Worm (Caenorhabditis elegans): Measurements from ENCODE around the gene fbxb-118.
"Not testable (repeated sequence)": the region's sequence is repeated elsewhere in the genome, so short reads cannot be mapped to it uniquely, and the experiment has no call there.

The fbxb-118 gene

ce11 chrII:4089183-4089582 lies 25.3 kb upstream of the fbxb-118 start (continued):
- TF ChIP-seq unc-62 (GFP tag; optimal IDR thresholded peaks at IDR 0.05) (no peak), ceh-40 (GFP tag; IDR thresholded peaks at IDR 0.05) (no peak)

- TF ChIP-seq attf-3 (GFP tag; conservative IDR thresholded peaks at IDR 0.05) (no peak), egrh-3 (GFP tag; IDR thresholded peaks at IDR 0.05) (peak; percentile 47; the same call in 1 of the 2 replicates), ama-1 (optimal IDR thresholded peaks at IDR 0.05) (no peak), ama-1 (GFP tag; optimal IDR thresholded peaks at IDR 0.05) (no peak), chd-7 (tag; optimal IDR thresholded peaks at IDR 0.05) (no peak), zfh-2 (GFP tag; conservative IDR thresholded peaks at IDR 0.05) (peak; percentile 80)
Observed at ce11 chrII:4085601-4086000, 21.7 kb upstream of the fbxb-118 start.

- no peak for TF ChIP-seq cebp-1 (GFP tag; IDR thresholded peaks at IDR 0.05)
- no peak for TF ChIP-seq cebp-1 (tag; optimal IDR thresholded peaks at IDR 0.05)
- TF ChIP-seq rcor-1 (GFP tag; IDR thresholded peaks at IDR 0.05), result no peak
- TF ChIP-seq akir-1 (GFP tag; optimal IDR thresholded peaks at IDR 0.05), result no peak
- no peak for TF ChIP-seq ccch-3 (GFP tag; optimal IDR thresholded peaks at IDR 0.05)
- no peak for TF ChIP-seq attf-5 (GFP tag; optimal IDR thresholded peaks at IDR 0.05)
Observed at ce11 chrII:4082754-4083153, 18.9 kb upstream of the fbxb-118 start, which contains the start of gene R11F4.2. Gene R11F4.2, plus strand, starts transcription at chrII:4083054.

ce11 chrII:4081891-4082290 lies 18.0 kb upstream of the fbxb-118 start:
- no peak for TF ChIP-seq Y67H2A.10 (GFP tag; conservative IDR thresholded peaks at IDR 0.05)
- no peak for TF ChIP-seq F57A8.1 (GFP tag; optimal IDR thresholded peaks at IDR 0.05)
- TF ChIP-seq lag-1 (GFP tag; IDR thresholded peaks at IDR 0.05), result no peak
- no peak for TF ChIP-seq nfya-1 (tag; optimal IDR thresholded peaks at IDR 0.05; ENCODE audit: borderline replicate concordance, insufficient read depth)
- no peak for TF ChIP-seq ceh-40 (GFP tag; IDR thresholded peaks at IDR 0.05)
- TF ChIP-seq Y53G8AR.9 (GFP tag; conservative IDR thresholded peaks at IDR 0.05), result no peak
- TF ChIP-seq xnd-1 (tag; optimal IDR thresholded peaks at IDR 0.05), result no peak
- no peak for TF ChIP-seq C06A6.2 (GFP tag; conservative IDR thresholded peaks at IDR 0.05)
- TF ChIP-seq unc-62 (GFP tag; optimal IDR thresholded peaks at IDR 0.05), result no peak
- no peak for TF ChIP-seq tlf-1 (GFP tag; optimal IDR thresholded peaks at IDR 0.05)
- no peak for TF ChIP-seq F39B2.1 (GFP tag; IDR thresholded peaks at IDR 0.05)
- no peak for TF ChIP-seq ama-1 (optimal IDR thresholded peaks at IDR 0.05)
- no peak for TF ChIP-seq ama-1 (GFP tag; optimal IDR thresholded peaks at IDR 0.05)
- no peak for TF ChIP-seq B0035.1 (tag; optimal IDR thresholded peaks at IDR 0.05)
- no peak for TF ChIP-seq bed-1 (GFP tag; IDR thresholded peaks at IDR 0.05)
- TF ChIP-seq hlh-12 (tag; optimal IDR thresholded peaks at IDR 0.05), result no peak
- TF ChIP-seq ceh-27 (GFP tag; optimal IDR thresholded peaks at IDR 0.05), result no peak
- no peak for TF ChIP-seq mes-4 (tag; optimal IDR thresholded peaks at IDR 0.05)

- TF ChIP-seq zfh-2 (GFP tag; conservative IDR thresholded peaks at IDR 0.05) (peak; percentile 53; the same call in 1 of the 2 replicates), B0336.3 (GFP tag; IDR thresholded peaks at IDR 0.05) (no peak)
Observed at ce11 chrII:4081141-4081540, 17.2 kb upstream of the fbxb-118 start.

- peak; percentile 38; the same call in 1 of the 2 replicates for TF ChIP-seq zfh-2 (GFP tag; conservative IDR thresholded peaks at IDR 0.05)
- TF ChIP-seq rpc-1 (optimal IDR thresholded peaks at IDR 0.05), result not testable (repeated sequence)
- TF ChIP-seq rpc-1 (tag; optimal IDR thresholded peaks at IDR 0.05), result peak; percentile 50
Observed at ce11 chrII:4078048-4078447, 14.2 kb upstream of the fbxb-118 start.

Measured in whole organism, young adult.